Worm (Caenorhabditis elegans) whole organism, L1 larva: ENCODE measurements around the gene dpm-3.

ENCODE experiments used
- F16B12.6 ChIP-seq: fragments of 150-350 bp; optimal IDR thresholded peaks from 2 replicates; lab custom pipeline; 2014; ENCODE audit warnings: missing biosample characterization, missing genetic modification characterization
- alr-1 ChIP-seq: fragments of 200-800 bp; sonication (Bioruptor generic); optimal IDR thresholded peaks from 2 replicates; lab custom pipeline; 2018; ENCODE audit warnings: borderline replicate concordance, mild to moderate bottlenecking, missing genetic modification characterization, missing compliant biosample characterization
- blmp-1 ChIP-seq: fragments of 150-350 bp; optimal IDR thresholded peaks from 2 replicates; lab custom pipeline; 2014; ENCODE audit warnings: missing biosample characterization, missing genetic modification characterization
- ceh-63 ChIP-seq: fragments of 200-800 bp; sonication (Bioruptor generic); optimal IDR thresholded peaks from 2 replicates; lab custom pipeline; 2018; ENCODE audit warnings: mild to moderate bottlenecking, missing genetic modification characterization, missing compliant biosample characterization
- dpl-1 ChIP-seq, 3 experiments: fragments of 150-350 bp in 2 of 3; sonication (generic microtip) in 1 of 3; optimal IDR thresholded peaks; 2 replicates each; lab custom pipeline; 2014 to 2017; ENCODE audit warnings: missing biosample characterization in 3 of 3, missing genetic modification characterization in 3 of 3, missing genetic modification reagents in 3 of 3
- efl-1 ChIP-seq, 4 experiments: fragments of 150-350 bp; optimal IDR thresholded peaks in 3 of 4; peaks in 1 of 4; 1 replicate in 1 of 4; 2 replicates in 3 of 4; lab custom pipeline; 2014; ENCODE audit warnings: missing biosample characterization in 2 of 4, missing genetic modification characterization in 2 of 4, missing genetic modification reagents in 2 of 4
- egl-13 ChIP-seq: sonication (generic microtip); optimal IDR thresholded peaks from 2 replicates; lab custom pipeline; 2016; ENCODE audit warnings: missing genotype, missing genetic modification reagents, missing genetic modification characterization, missing compliant biosample characterization
- elt-3 ChIP-seq, 6 experiments: fragments of 150-350 bp in 1 of 6; sonication (generic microtip); optimal IDR thresholded peaks; 2 replicates each; lab custom pipeline; 2017 to 2018; ENCODE audit warnings: missing biosample characterization in 6 of 6, missing genetic modification characterization in 6 of 6, inconsistent platforms in 1 of 6
- fkh-10 ChIP-seq: sonication (generic microtip); optimal IDR thresholded peaks from 2 replicates; lab custom pipeline; 2017; ENCODE audit warnings: missing biosample characterization, missing genetic modification reagents, missing genetic modification characterization
- jun-1 ChIP-seq: fragments of 150-350 bp; optimal IDR thresholded peaks from 2 replicates; lab custom pipeline; 2014; ENCODE audit warnings: missing biosample characterization, missing genetic modification reagents, missing genetic modification characterization
- lin-14 ChIP-seq: fragments of 200-800 bp; sonication (Bioruptor generic); optimal IDR thresholded peaks from 2 replicates; lab custom pipeline; 2018; ENCODE audit warnings: mild to moderate bottlenecking, missing genetic modification characterization, moderate library complexity, missing compliant biosample characterization
- lir-3 ChIP-seq: sonication (generic microtip); optimal IDR thresholded peaks from 2 replicates; lab custom pipeline; 2016; ENCODE audit warnings: mild to moderate bottlenecking, missing genetic modification characterization, moderate library complexity, missing compliant biosample characterization; ENCODE audit not compliant: poor library complexity
- lsy-2 ChIP-seq, 2 experiments: fragments of 150-350 bp; optimal IDR thresholded peaks; 2 replicates each; lab custom pipeline; 2014; ENCODE audit warnings: missing biosample characterization in 2 of 2, missing genetic modification characterization in 2 of 2
- mab-9 ChIP-seq: fragments of 200-800 bp; sonication (Bioruptor generic); IDR thresholded peaks from 2 replicates; pipeline ENCODE4 v1.3.6; 2022; ENCODE audit warnings: missing genetic modification reagents, missing genetic modification characterization, missing compliant biosample characterization
- mep-1 ChIP-seq: fragments of 150-350 bp; optimal IDR thresholded peaks from 2 replicates; lab custom pipeline; 2014; ENCODE audit warnings: missing biosample characterization, missing genetic modification characterization
- nhr-12 ChIP-seq: sonication (generic microtip); optimal IDR thresholded peaks from 2 replicates; lab custom pipeline; 2017; ENCODE audit warnings: missing biosample characterization, missing genetic modification characterization
- nhr-19 ChIP-seq: fragments of 200-800 bp; sonication (Bioruptor generic); conservative IDR thresholded peaks from 2 replicates; pipeline ENCODE4 v1.3.6; 2022; ENCODE audit warnings: missing genetic modification characterization, missing compliant biosample characterization
- nhr-28 ChIP-seq: fragments of 150-350 bp; optimal IDR thresholded peaks from 2 replicates; lab custom pipeline; 2014; ENCODE audit warnings: missing biosample characterization, missing genetic modification characterization
- nhr-76 ChIP-seq: sonication (generic microtip); optimal IDR thresholded peaks from 2 replicates; lab custom pipeline; 2017; ENCODE audit warnings: missing biosample characterization, missing genetic modification characterization
- nhr-85 ChIP-seq: sonication (generic microtip); peaks from one replicate; lab custom pipeline; 2016; ENCODE audit warnings: missing genetic modification characterization, inconsistent platforms, missing compliant biosample characterization
- nhr-90 ChIP-seq: sonication (generic microtip); optimal IDR thresholded peaks from 2 replicates; lab custom pipeline; 2016; ENCODE audit warnings: mild to moderate bottlenecking, missing genetic modification characterization, missing compliant biosample characterization; ENCODE audit not compliant: poor library complexity
- pag-3 ChIP-seq: sonication (generic microtip); optimal IDR thresholded peaks from 2 replicates; lab custom pipeline; 2017; ENCODE audit warnings: missing genetic modification characterization, mild to moderate bottlenecking, missing compliant biosample characterization, antibody characterized with exemption, borderline replicate concordance; ENCODE audit not compliant: insufficient read depth
- pax-3 ChIP-seq: fragments of 200-800 bp; sonication (Bioruptor generic); optimal IDR thresholded peaks from 2 replicates; lab custom pipeline; 2018; ENCODE audit warnings: mild to moderate bottlenecking, missing genetic modification characterization, moderate library complexity, missing compliant biosample characterization
- pqm-1 ChIP-seq: sonication (generic microtip); optimal IDR thresholded peaks from 3 replicates; lab custom pipeline; 2017; ENCODE audit warnings: missing biosample characterization, missing genetic modification characterization
- skn-1 ChIP-seq: fragments of 150-350 bp; optimal IDR thresholded peaks from 2 replicates; lab custom pipeline; 2014; ENCODE audit warnings: missing biosample characterization, missing genetic modification characterization
- unc-62 ChIP-seq: fragments of 150-350 bp; optimal IDR thresholded peaks from 2 replicates; lab custom pipeline; 2014; ENCODE audit warnings: missing biosample characterization, missing genetic modification reagents, missing genetic modification characterization
- unc-86 ChIP-seq: sonication (generic microtip); optimal IDR thresholded peaks from 2 replicates; lab custom pipeline; 2016; ENCODE audit warnings: missing genetic modification characterization, missing compliant biosample characterization
- zag-1 ChIP-seq: fragments of 150-350 bp; optimal IDR thresholded peaks from 2 replicates; lab custom pipeline; 2014; ENCODE audit warnings: missing biosample characterization, missing genetic modification characterization
- ztf-11 ChIP-seq, 2 experiments: sonication (generic microtip); optimal IDR thresholded peaks; 2 replicates each; lab custom pipeline; 2016 to 2017; ENCODE audit warnings: missing genetic modification characterization in 2 of 2, missing biosample characterization in 1 of 2, missing compliant biosample characterization in 1 of 2
- ztf-4 ChIP-seq: fragments of 150-350 bp; optimal IDR thresholded peaks from 2 replicates; lab custom pipeline; 2014; ENCODE audit warnings: missing biosample characterization, missing genetic modification characterization

dpm-3 gene

ce11 chrIV:12350235-12350634 lies 41.2 kb upstream of the dpm-3 start:
- no peak for TF ChIP-seq jun-1 (tag; lab: Kevin White, UChicago)
- peak; percentile 66 for TF ChIP-seq fkh-10
- TF ChIP-seq, all 84 proteins: peak for 1

ce11 chrIV:12359979-12360378 lies 31.4 kb upstream of the dpm-3 start:
- TF ChIP-seq fkh-10 (no peak), lir-3 (tag; lab: Kevin White, UChicago) (no peak), nhr-28 (tag; lab: Kevin White, UChicago) (no peak), mep-1 (tag; lab: Kevin White, UChicago) (no peak), efl-1 (optimal IDR thresholded peaks at IDR 0.05; lab: Kevin White, UChicago) (no peak), efl-1 (GFP tag; optimal IDR thresholded peaks at IDR 0.05 in 1 of 2; lab: Kevin White, UChicago) (peak in 1 of 2 experiments; percentile 30), egl-13 (tag; lab: Kevin White, UChicago) (no peak), ceh-63 (GFP tag; lab: Kevin White, UChicago) (peak; percentile 24), zag-1 (tag; lab: Kevin White, UChicago) (no peak)
- TF ChIP-seq, all 84 proteins: peak for 2

- no peak for TF ChIP-seq nhr-12 (tag; lab: Kevin White, UChicago)
- TF ChIP-seq egl-13 (tag; lab: Kevin White, UChicago), result no peak
- no peak for TF ChIP-seq pqm-1 (tag; lab: Kevin White, UChicago)
- no peak for TF ChIP-seq mab-9 (GFP tag; lab: Robert Waterston, UW)
- no peak for TF ChIP-seq ztf-4 (tag; lab: Kevin White, UChicago)
- TF ChIP-seq elt-3 (tag; optimal IDR thresholded peaks at IDR 0.05; lab: Kevin White, UChicago), result no peak
- TF ChIP-seq blmp-1, result no peak
- TF ChIP-seq unc-86, result no peak
- no peak for TF ChIP-seq nhr-19 (GFP tag; lab: Robert Waterston, UW)
- TF ChIP-seq, all 84 proteins: peak for 0
Observed at ce11 chrIV:12360742-12361195, 30.6 kb upstream of the dpm-3 start, which contains the start of gene sec-24.2. TSS of gene sec-24.2 (minus strand) at chrIV:12360792.

- TF ChIP-seq skn-1 (tag; lab: Kevin White, UChicago) (no peak), dpl-1 (GFP tag; optimal IDR thresholded peaks at IDR 0.05; lab: Kevin White, UChicago) (peak in 1 of 3 experiments; percentile 9), pag-3 (no peak), nhr-76 (no peak), F16B12.6 (no peak), ztf-11 (tag; optimal IDR thresholded peaks at IDR 0.05; lab: Kevin White, UChicago) (no peak), ztf-4 (tag; lab: Kevin White, UChicago) (no peak), blmp-1 (peak; percentile 22), lsy-2 (tag; optimal IDR thresholded peaks at IDR 0.05; lab: Kevin White, UChicago) (peak; percentile 33 to 87)
- TF ChIP-seq, all 84 proteins: peak for 3
Observed at ce11 chrIV:12361392-12362092, 29.8 kb upstream of the dpm-3 start, which contains the start of the genes ccr-4 and ZC518.8. TSS of gene ccr-4 (plus strand) at chrIV:12361542. TSS of gene ZC518.8 (minus strand) at chrIV:12361908.

- TF ChIP-seq lin-14 (peak; percentile 15), lsy-2 (tag; optimal IDR thresholded peaks at IDR 0.05; lab: Kevin White, UChicago) (no peak), fkh-10 (no peak), efl-1 (optimal IDR thresholded peaks at IDR 0.05; lab: Kevin White, UChicago) (no peak), efl-1 (GFP tag; optimal IDR thresholded peaks at IDR 0.05 in 1 of 2; lab: Kevin White, UChicago) (peak in 1 of 2 experiments; percentile 90), alr-1 (no peak)
Observed at ce11 chrIV:12364964-12365363, 26.4 kb upstream of the dpm-3 start.

- TF ChIP-seq nhr-90 (tag; lab: Kevin White, UChicago), result no peak
- peak; percentile 11 for TF ChIP-seq blmp-1
- TF ChIP-seq unc-62 (GFP tag; lab: Kevin White, UChicago), result no peak
- TF ChIP-seq pax-3 (tag; lab: Kevin White, UChicago), result no peak
- no peak for TF ChIP-seq nhr-85 (tag; lab: Kevin White, UChicago)
- TF ChIP-seq, all 84 proteins: peak for 1
Observed at ce11 chrIV:12366571-12366970, 24.8 kb upstream of the dpm-3 start.
